Worm (Caenorhabditis elegans) whole organism, L3 larva: ENCODE results near the gene lys-5.

ENCODE experiments used
- ZK546.5 ChIP-seq: sonication (generic microtip); optimal IDR thresholded peaks from 2 replicates; lab custom pipeline; 2017; ENCODE audit warnings: missing biosample characterization, missing genetic modification characterization
- elt-2 ChIP-seq: sonication (generic microtip); optimal IDR thresholded peaks from 2 replicates; lab custom pipeline; 2016; ENCODE audit warnings: missing genetic modification reagents, mild to moderate bottlenecking, missing genetic modification characterization, missing compliant biosample characterization
- fos-1 ChIP-seq: fragments of 150-350 bp; optimal IDR thresholded peaks from 2 replicates; lab custom pipeline; 2014; ENCODE audit warnings: missing biosample characterization, missing genetic modification characterization
- nfya-1 ChIP-seq: sonication (generic microtip); optimal IDR thresholded peaks from 2 replicates; lab custom pipeline; 2017; ENCODE audit warnings: missing genetic modification characterization, mild to moderate bottlenecking, missing compliant biosample characterization, antibody characterized with exemption, moderate library complexity; ENCODE audit not compliant: insufficient read depth
- nhr-11 ChIP-seq: fragments of 150-350 bp; optimal IDR thresholded peaks from 2 replicates; lab custom pipeline; 2014; ENCODE audit warnings: missing biosample characterization, missing genetic modification characterization
- nhr-23 ChIP-seq: fragments of 150-350 bp; optimal IDR thresholded peaks from 2 replicates; lab custom pipeline; 2014; ENCODE audit warnings: missing biosample characterization, missing genetic modification reagents, missing genetic modification characterization
- nhr-28 ChIP-seq: fragments of 150-350 bp; optimal IDR thresholded peaks from 2 replicates; lab custom pipeline; 2014; ENCODE audit warnings: missing biosample characterization, missing genetic modification characterization
- nhr-76 ChIP-seq: fragments of 150-350 bp; sonication (generic microtip); optimal IDR thresholded peaks from 5 replicates; lab custom pipeline; 2014; ENCODE audit warnings: missing biosample characterization, missing genetic modification characterization
- tbx-2 ChIP-seq: sonication (generic microtip); optimal IDR thresholded peaks from 2 replicates; lab custom pipeline; 2016; ENCODE audit warnings: mild to moderate bottlenecking, missing genetic modification characterization, missing compliant biosample characterization
- unc-39 ChIP-seq: sonication (generic microtip); optimal IDR thresholded peaks from 4 replicates; lab custom pipeline; 2017; ENCODE audit warnings: missing biosample characterization, missing genetic modification characterization
- unc-62 ChIP-seq: fragments of 150-350 bp; sonication (generic microtip); optimal IDR thresholded peaks from 4 replicates; lab custom pipeline; 2014; ENCODE audit warnings: missing biosample characterization, missing genetic modification reagents, missing genetic modification characterization

DNA sequence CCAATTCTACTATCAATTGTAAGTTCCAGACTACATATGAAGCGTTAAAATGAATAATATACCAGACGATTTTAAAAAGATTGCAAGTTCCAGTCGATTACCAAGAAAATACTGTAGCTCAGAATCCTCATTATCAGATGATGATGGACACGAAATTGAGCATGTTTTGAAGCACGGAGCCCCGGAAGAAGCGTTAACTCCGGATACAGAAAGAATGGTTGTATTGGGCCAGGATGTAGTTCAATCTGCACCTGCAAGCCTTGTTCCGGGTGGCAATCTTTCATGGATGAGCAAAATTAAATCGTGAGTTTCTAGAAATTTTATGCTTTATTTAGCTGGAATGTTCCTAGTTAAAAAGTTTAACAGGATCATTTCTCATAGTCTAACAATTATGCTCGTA, 42.6 kb upstream of the lys-5 start, which contains the start of gene atg-4.2:
- TF ChIP-seq nhr-11 (tag; lab: Kevin White, UChicago) (no peak), unc-62 (GFP tag; lab: Kevin White, UChicago) (no peak), fos-1 (tag; lab: Kevin White, UChicago) (no peak), nhr-23 (tag; lab: Kevin White, UChicago) (no peak), tbx-2 (tag; lab: Kevin White, UChicago) (no peak), nhr-76 (tag; lab: Kevin White, UChicago) (no peak), ZK546.5 (tag; lab: Kevin White, UChicago) (no peak), unc-39 (tag; lab: Kevin White, UChicago) (no peak), elt-2 (no peak), nfya-1 (tag; lab: Kevin White, UChicago) (no peak), nhr-28 (tag; lab: Kevin White, UChicago) (no peak)
